Fruit fly (Drosophila melanogaster): ENCODE results near the gene brwl.

brwl gene

DNA sequence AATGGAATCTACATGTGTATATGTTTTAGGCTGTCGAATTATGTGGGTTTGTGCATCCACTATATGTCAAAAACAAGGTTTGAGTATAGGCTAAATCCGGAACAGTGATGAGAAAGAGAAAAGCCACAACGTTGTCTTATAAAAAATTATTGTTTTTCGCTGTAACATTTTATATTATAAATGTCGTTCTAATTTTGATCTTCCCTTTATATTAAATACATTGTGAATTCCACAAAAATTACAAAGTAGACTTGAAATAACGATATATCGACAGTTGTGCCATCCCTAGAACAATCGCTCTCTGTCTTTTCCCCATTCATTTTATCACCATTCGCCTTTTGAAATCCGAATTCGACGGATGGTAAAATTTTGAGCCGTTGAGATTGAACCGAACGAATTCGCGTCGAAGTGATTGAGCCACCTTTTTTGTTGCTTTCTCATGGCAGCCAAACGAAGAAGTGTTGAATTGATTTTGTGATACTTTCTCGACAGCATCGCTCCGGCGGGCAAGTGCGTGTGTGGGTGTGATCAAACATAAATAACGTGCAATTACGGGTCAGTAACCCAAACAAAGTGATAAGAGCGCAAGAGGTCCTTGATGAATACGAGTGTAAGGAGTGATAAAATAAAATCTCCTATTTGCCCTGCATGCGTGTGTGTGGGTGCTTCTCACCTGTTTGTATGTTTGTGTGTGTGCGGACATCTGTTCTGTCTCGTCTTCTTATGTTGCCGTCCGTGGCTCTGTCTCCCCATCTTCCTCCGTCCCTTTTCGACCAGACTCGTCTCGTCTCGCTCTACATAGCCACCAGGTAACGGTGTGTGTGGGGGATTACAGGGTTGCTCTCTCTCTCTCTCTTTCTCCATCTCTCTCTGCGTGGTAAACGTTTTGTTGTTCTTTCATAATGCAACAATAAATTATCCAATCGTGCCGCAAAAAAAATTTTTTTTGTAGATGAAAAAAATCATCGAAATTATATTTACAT, 47.5 kb upstream of the brwl start, which contains the start of gene Oatp30B (continued):
- TF ChIP-seq dimm (GFP tag; IDR thresholded peaks at IDR 0.05) (peak; percentile 93; the same call in 1 of the 2 replicates), Adf1 (GFP tag; IDR thresholded peaks at IDR 0.05) (peak; percentile 79), CG7372 (GFP tag; IDR thresholded peaks at IDR 0.05) (peak; percentile 97), CG11504 (tag; optimal IDR thresholded peaks at IDR 0.05) (peak; percentile 94), CG12219 (GFP tag; optimal IDR thresholded peaks at IDR 0.05) (peak; percentile 94), CG15269 (tag; optimal IDR thresholded peaks at IDR 0.05) (peak; percentile 97), CG10979 (tag; optimal IDR thresholded peaks at IDR 0.05) (peak; percentile 96), CG9215 (GFP tag; IDR thresholded peaks at IDR 0.05) (peak; percentile 94), Deaf1 (tag; optimal IDR thresholded peaks at IDR 0.05) (peak; percentile 82), Hr51 (GFP tag; optimal IDR thresholded peaks at IDR 0.05) (peak; percentile 96), otp (GFP tag; IDR thresholded peaks at IDR 0.05) (peak; percentile 97), Opbp (GFP tag; IDR thresholded peaks at IDR 0.05; ENCODE audit: partially characterized antibody) (peak; percentile 96), ftz-f1 (GFP tag; optimal IDR thresholded peaks at IDR 0.05) (peak; percentile 55), CG16779 (GFP tag; IDR thresholded peaks at IDR 0.05) (peak; percentile 96), CG18619 (GFP tag; optimal IDR thresholded peaks at IDR 0.05) (peak; percentile 93), nerfin-2 (GFP tag; IDR thresholded peaks at IDR 0.05; ENCODE audit: partially characterized antibody) (peak; percentile 87), ems (GFP tag; optimal IDR thresholded peaks at IDR 0.05) (peak; percentile 95), ERR (GFP tag; optimal IDR thresholded peaks at IDR 0.05) (peak; percentile 89), sr (GFP tag; IDR thresholded peaks at IDR 0.05) (peak; percentile 80), nau (GFP tag; optimal IDR thresholded peaks at IDR 0.05) (peak; percentile 77), CG3163 (GFP tag; optimal IDR thresholded peaks at IDR 0.05) (peak; percentile 83), CG17912 (GFP tag; optimal IDR thresholded peaks at IDR 0.05) (peak; percentile 82), lmd (GFP tag; IDR thresholded peaks at IDR 0.05) (peak; percentile 97), ken (GFP tag; IDR thresholded peaks at IDR 0.05) (peak; percentile 98), CG7786 (GFP tag; optimal IDR thresholded peaks at IDR 0.05) (peak; percentile 94), CG9727 (GFP tag; optimal IDR thresholded peaks at IDR 0.05) (peak; percentile 96), E2f2 (GFP tag; IDR thresholded peaks at IDR 0.05) (peak; percentile 83), CG9609 (GFP tag; optimal IDR thresholded peaks at IDR 0.05) (peak; percentile 95), lilli (GFP tag; optimal IDR thresholded peaks at IDR 0.05) (peak; percentile 98), fd96Cb (tag; optimal IDR thresholded peaks at IDR 0.05) (peak; percentile 95), CG15514 (GFP tag; optimal IDR thresholded peaks at IDR 0.05) (peak; percentile 94), ssp (GFP tag; IDR thresholded peaks at IDR 0.05) (peak; percentile 92), Aef1 (GFP tag; IDR thresholded peaks at IDR 0.05) (peak; percentile 97), CG11398 (GFP tag; optimal IDR thresholded peaks at IDR 0.05) (peak; percentile 87), Dip2 (GFP tag; IDR thresholded peaks at IDR 0.05) (no peak), HmgD (GFP tag; optimal IDR thresholded peaks at IDR 0.05) (peak; percentile 85), CG3838 (GFP tag; optimal IDR thresholded peaks at IDR 0.05) (peak; percentile 94), Antp (GFP tag; optimal IDR thresholded peaks at IDR 0.05) (peak; percentile 93), gro (GFP tag; optimal IDR thresholded peaks at IDR 0.05) (peak; percentile 96), C15 (GFP tag; IDR thresholded peaks at IDR 0.05) (peak; percentile 94), CG2712 (tag; optimal IDR thresholded peaks at IDR 0.05) (peak; percentile 98), CG4617 (GFP tag; optimal IDR thresholded peaks at IDR 0.05; ENCODE audit: borderline replicate concordance) (peak; percentile 92), D19A (tag; optimal IDR thresholded peaks at IDR 0.05) (peak; percentile 90), CG13287 (GFP tag; IDR thresholded peaks at IDR 0.05; ENCODE audit: partially characterized antibody) (peak; percentile 100), trem (tag; optimal IDR thresholded peaks at IDR 0.05) (peak; percentile 95), CG18764 (GFP tag; optimal IDR thresholded peaks at IDR 0.05) (peak; percentile 94), Drgx (GFP tag; IDR thresholded peaks at IDR 0.05) (peak; percentile 96), en (GFP tag; optimal IDR thresholded peaks at IDR 0.05) (peak; percentile 92), tgo (GFP tag; IDR thresholded peaks at IDR 0.05) (peak; percentile 97)
